Worm (Caenorhabditis elegans): Measurements from ENCODE around the gene R07E3.7.

DNA sequence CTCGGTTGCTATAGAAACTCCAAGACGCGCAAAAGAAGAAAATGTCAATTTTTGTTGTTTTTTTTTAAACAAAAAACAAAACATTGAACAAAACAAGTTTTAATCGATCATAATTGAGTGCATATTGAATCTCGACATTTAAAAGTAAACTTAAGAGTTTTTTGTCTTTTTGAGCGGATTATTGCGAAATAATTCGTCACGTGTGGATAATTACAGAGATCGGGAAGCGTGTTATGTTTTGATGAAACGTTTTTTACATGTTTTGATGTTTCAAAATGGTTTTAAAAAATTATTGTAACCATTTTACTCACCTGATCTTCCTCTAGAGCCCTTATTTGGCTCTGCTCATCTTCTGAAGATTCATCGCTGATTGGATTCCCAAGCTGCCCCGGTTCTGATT lies 30.5 kb upstream of the R07E3.7 start:
- TF ChIP-seq aly-2 (tag; optimal IDR thresholded peaks at IDR 0.05), result no peak
- no peak for TF ChIP-seq efl-3 (GFP tag; optimal IDR thresholded peaks at IDR 0.05)
- no peak for TF ChIP-seq ceh-82 (tag; optimal IDR thresholded peaks at IDR 0.05)
- TF ChIP-seq egl-27 (tag; optimal IDR thresholded peaks at IDR 0.05), result no peak
- TF ChIP-seq tbx-2 (tag; optimal IDR thresholded peaks at IDR 0.05), result no peak
- no peak for TF ChIP-seq nhr-237 (tag; optimal IDR thresholded peaks at IDR 0.05)
- no peak for TF ChIP-seq fkh-10 (GFP tag; optimal IDR thresholded peaks at IDR 0.05)
- TF ChIP-seq ztf-11 (tag; optimal IDR thresholded peaks at IDR 0.05), result no peak
- TF ChIP-seq skn-1 (tag; optimal IDR thresholded peaks at IDR 0.05), result no peak
- TF ChIP-seq C16A3.4 (tag; optimal IDR thresholded peaks at IDR 0.05), result no peak
